Fruit fly (Drosophila melanogaster): ENCODE data around the gene hb.

hb gene

DNA sequence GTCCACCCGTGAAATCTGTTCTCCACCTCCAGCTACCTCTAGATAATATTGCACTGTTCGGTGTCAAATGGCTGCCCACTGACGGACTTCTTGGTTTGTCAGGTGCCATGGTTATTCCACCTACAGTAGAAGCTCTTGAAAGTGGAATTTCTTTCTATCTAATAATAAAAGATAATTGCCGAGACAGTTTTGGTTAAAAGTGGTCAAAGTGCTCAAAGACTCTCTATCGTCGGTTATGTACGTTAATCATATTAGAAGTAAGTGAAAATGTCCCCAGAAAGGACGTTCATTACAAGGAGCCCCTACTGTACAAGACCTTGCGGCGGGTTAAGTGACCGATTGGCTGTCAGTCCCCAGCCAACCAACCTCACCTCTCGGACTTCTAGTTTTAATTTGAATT lies 46.6 kb upstream of the hb start (continued):
- TF ChIP-seq CG2116 (GFP tag; optimal IDR thresholded peaks at IDR 0.05) (no peak), CG15011 (GFP tag; optimal IDR thresholded peaks at IDR 0.05) (no peak), ara (GFP tag; IDR thresholded peaks at IDR 0.05) (no peak), CG13287 (GFP tag; IDR thresholded peaks at IDR 0.05; ENCODE audit: partially characterized antibody) (no peak), CG2199 (GFP tag; IDR thresholded peaks at IDR 0.05) (no peak), pros (GFP tag; optimal IDR thresholded peaks at IDR 0.05) (no peak), pita (GFP tag; optimal IDR thresholded peaks at IDR 0.05) (no peak), Blimp-1 (GFP tag; optimal IDR thresholded peaks at IDR 0.05) (peak; percentile 40), chn (GFP tag; optimal IDR thresholded peaks at IDR 0.05) (no peak), fu2 (GFP tag; optimal IDR thresholded peaks at IDR 0.05) (no peak), CG1832 (GFP tag; optimal IDR thresholded peaks at IDR 0.05) (no peak), bsh (GFP tag; optimal IDR thresholded peaks at IDR 0.05) (peak in 1 of 2 experiments; percentile 57), Med (GFP tag) (peak; percentile 52), lab (GFP tag; optimal IDR thresholded peaks at IDR 0.05) (peak; percentile 50), CG10267 (tag; optimal IDR thresholded peaks at IDR 0.05) (peak; percentile 17), CG7357 (GFP tag; IDR thresholded peaks at IDR 0.05) (peak; percentile 40; the same call in 2 of the 3 replicates), lov (optimal IDR thresholded peaks at IDR 0.05) (no peak), lov (GFP tag; IDR thresholded peaks at IDR 0.05) (no peak), D19B (GFP tag; optimal IDR thresholded peaks at IDR 0.05) (no peak), CG11456 (GFP tag; IDR thresholded peaks at IDR 0.05) (peak; percentile 72; the same call in 1 of the 3 replicates), CG15073 (GFP tag; optimal IDR thresholded peaks at IDR 0.05) (no peak), exex (tag; optimal IDR thresholded peaks at IDR 0.05) (no peak), ash1 (GFP tag; optimal IDR thresholded peaks at IDR 0.05) (no peak), oc (tag; optimal IDR thresholded peaks at IDR 0.05) (no peak), HLH4C (GFP tag; IDR thresholded peaks at IDR 0.05; ENCODE audit: partially characterized antibody) (no peak), Vsx1 (GFP tag; optimal IDR thresholded peaks at IDR 0.05) (peak; percentile 40), CG15601 (tag; optimal IDR thresholded peaks at IDR 0.05) (peak; percentile 34), CG6654 (GFP tag; optimal IDR thresholded peaks at IDR 0.05) (no peak), CG1792 (GFP tag; optimal IDR thresholded peaks at IDR 0.05) (no peak), Six4 (GFP tag; optimal IDR thresholded peaks at IDR 0.05) (no peak), Sin3A (optimal IDR thresholded peaks at IDR 0.05) (no peak), Dref (GFP tag; IDR thresholded peaks at IDR 0.05) (no peak), CG11093 (GFP tag; IDR thresholded peaks at IDR 0.05) (0 out of 3 replicates have a peak, but pooled peaks have one; percentile 24), CG11696 (GFP tag; IDR thresholded peaks at IDR 0.05) (no peak), trh (GFP tag; optimal IDR thresholded peaks at IDR 0.05) (no peak), lola (GFP tag; optimal IDR thresholded peaks at IDR 0.05) (no peak), Dfd (GFP tag; optimal IDR thresholded peaks at IDR 0.05) (no peak), BtbVII (GFP tag; optimal IDR thresholded peaks at IDR 0.05) (peak; percentile 51), Ada2b (GFP tag; IDR thresholded peaks at IDR 0.05) (peak; percentile 65), Jarid2 (GFP tag; optimal IDR thresholded peaks at IDR 0.05) (no peak), CG3726 (GFP tag; IDR thresholded peaks at IDR 0.05) (no peak), Hr78 (GFP tag; optimal IDR thresholded peaks at IDR 0.05) (no peak), CG12155 (GFP tag; optimal IDR thresholded peaks at IDR 0.05) (no peak), Doc2 (GFP tag; IDR thresholded peaks at IDR 0.05) (no peak), peb (GFP tag; IDR thresholded peaks at IDR 0.05) (peak; percentile 10; the same call in 1 of the 2 replicates), slp2 (GFP tag; optimal IDR thresholded peaks at IDR 0.05) (no peak), CG5180 (GFP tag; optimal IDR thresholded peaks at IDR 0.05) (no peak), crol (GFP tag; IDR thresholded peaks at IDR 0.05) (peak; percentile 19; the same call in 1 of the 2 replicates), CG31441 (GFP tag; IDR thresholded peaks at IDR 0.05) (peak; percentile 46; the same call in 1 of the 2 replicates), pan (optimal IDR thresholded peaks at IDR 0.05) (no peak), pan (GFP tag; optimal IDR thresholded peaks at IDR 0.05 in 1 of 2, IDR thresholded peaks at IDR 0.05 in 1 of 2) (peak in 1 of 2 experiments; percentile 48)

All from whole organism, embryonic.